Fruit fly (Drosophila melanogaster) whole organism, pupa: Measurements from ENCODE around the gene CG16854.

Source experiments
- CG10348 ChIP-seq: fragments of 200-800 bp; sonication (Bioruptor generic); IDR thresholded peaks from 2 replicates; pipeline ENCODE4 v1.3.6; 2022; ENCODE audit warnings: missing biosample characterization, missing genetic modification characterization
- CG4496 ChIP-seq: fragments of 200-800 bp; sonication (Bioruptor generic); IDR thresholded peaks from 3 replicates; pipeline ENCODE4 v1.3.6; 2022; ENCODE audit warnings: missing biosample characterization, missing genetic modification characterization

dm6 chr2L:11044678-11045466 lies 41.6 kb upstream of the CG16854 start:
- 0 out of 2 replicates have a peak, but pooled peaks have one; percentile 16 for TF ChIP-seq CG10348 (GFP tag; lab: Robert Waterston, UW)
- peak; percentile 49; the same call in 1 of the 3 replicates for TF ChIP-seq CG4496 (GFP tag; lab: Robert Waterston, UW)
